Worm (Caenorhabditis elegans): ENCODE measurements around the gene Y37D8A.29.

The Y37D8A.29 gene

DNA sequence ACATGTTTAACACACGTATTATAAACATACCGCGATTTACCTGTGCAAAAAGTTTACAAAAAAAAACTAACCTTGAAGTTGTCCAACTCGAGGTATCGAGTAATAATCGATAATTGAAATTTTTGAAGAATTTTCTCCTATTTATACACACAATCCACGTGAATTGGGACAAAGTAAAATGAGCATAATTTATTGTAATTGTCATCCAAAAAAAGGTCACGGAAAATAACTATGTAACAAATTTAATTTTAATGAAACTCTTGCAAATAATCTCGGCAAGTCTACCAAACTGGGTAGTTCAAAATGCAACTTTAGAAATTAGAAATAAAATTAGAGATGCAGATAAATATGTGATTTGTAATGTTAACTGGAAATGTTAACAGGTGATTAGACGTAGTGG lies 36.1 kb downstream of the Y37D8A.29 start, which contains the start of gene Y37D8A.5:
Gene Y37D8A.5 (minus strand): TSS at position 101 of the 400 bp plus-strand sequence.
- TF ChIP-seq unc-62 (GFP tag; optimal IDR thresholded peaks at IDR 0.05 in 1 of 2) (no peak), unc-62 (tag; optimal IDR thresholded peaks at IDR 0.05) (no peak), nhr-10 (tag; optimal IDR thresholded peaks at IDR 0.05) (no peak), php-3 (GFP tag; IDR thresholded peaks at IDR 0.05) (no peak), hlh-11 (tag; optimal IDR thresholded peaks at IDR 0.05) (no peak), nhr-111 (GFP tag; optimal IDR thresholded peaks at IDR 0.05) (no peak), ama-1 (optimal IDR thresholded peaks at IDR 0.05) (no peak), lir-3 (tag; optimal IDR thresholded peaks at IDR 0.05) (no peak), vab-7 (GFP tag; IDR thresholded peaks at IDR 0.05) (no peak), nhr-77 (tag; optimal IDR thresholded peaks at IDR 0.05) (no peak), zfp-2 (tag; optimal IDR thresholded peaks at IDR 0.05) (no peak), nhr-237 (tag; optimal IDR thresholded peaks at IDR 0.05) (no peak), lin-38 (GFP tag; IDR thresholded peaks at IDR 0.05) (no peak), aly-2 (tag; optimal IDR thresholded peaks at IDR 0.05) (no peak), F10B5.3 (tag; optimal IDR thresholded peaks at IDR 0.05) (no peak), mep-1 (tag; optimal IDR thresholded peaks at IDR 0.05) (no peak), lin-1 (GFP tag; IDR thresholded peaks at IDR 0.05) (no peak), zip-2 (tag; optimal IDR thresholded peaks at IDR 0.05) (no peak)

- TF ChIP-seq nhr-28 (tag; optimal IDR thresholded peaks at IDR 0.05): peak; percentile 34
- TF ChIP-seq Y5F2A.4 (GFP tag; optimal IDR thresholded peaks at IDR 0.05): no peak
Measured at ce11 chrIII:12851034-12851433, 40.4 kb downstream of the Y37D8A.29 start.

DNA sequence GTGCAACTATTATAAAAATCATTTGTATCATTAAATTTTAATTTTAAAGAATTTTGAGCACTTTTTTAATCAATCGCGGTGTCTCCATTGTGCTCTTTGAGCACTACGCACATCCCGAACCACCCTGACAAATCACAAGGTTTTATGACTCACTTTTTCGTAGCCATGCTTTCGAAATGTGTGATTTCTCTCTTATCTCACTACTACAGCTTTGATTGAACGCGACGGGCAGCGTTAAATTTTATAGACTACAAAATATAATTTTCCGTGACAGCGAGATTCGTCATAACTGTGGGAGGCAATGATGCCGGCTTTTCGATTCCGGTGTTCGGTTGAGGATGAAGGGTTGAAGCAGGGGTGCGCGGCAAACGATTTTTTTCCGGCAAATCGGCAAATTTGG lies 41.8 kb downstream of the Y37D8A.29 start:
- TF ChIP-seq dpl-1 (GFP tag; optimal IDR thresholded peaks at IDR 0.05): no peak
- TF ChIP-seq gei-8 (GFP tag; optimal IDR thresholded peaks at IDR 0.05): no peak
- no peak for TF ChIP-seq mdl-1 (tag; optimal IDR thresholded peaks at IDR 0.05)
- peak; percentile 47 for TF ChIP-seq hlh-30 (tag; optimal IDR thresholded peaks at IDR 0.05; ENCODE audit: insufficient read depth)
- TF ChIP-seq nhr-111 (GFP tag; optimal IDR thresholded peaks at IDR 0.05): no peak
- TF ChIP-seq ceh-62 (tag; optimal IDR thresholded peaks at IDR 0.05): no peak
- no peak for TF ChIP-seq arid-1 (GFP tag; conservative IDR thresholded peaks at IDR 0.05)
- no peak for TF ChIP-seq nhr-48 (tag; optimal IDR thresholded peaks at IDR 0.05)
- TF ChIP-seq pha-4 (GFP tag; IDR thresholded peaks at IDR 0.05): no peak
- TF ChIP-seq pha-4 (tag; optimal IDR thresholded peaks at IDR 0.05): no peak
- TF ChIP-seq T26A8.4 (GFP tag; IDR thresholded peaks at IDR 0.05): no peak
- TF ChIP-seq madf-9 (GFP tag; conservative IDR thresholded peaks at IDR 0.05): no peak
- TF ChIP-seq Y105C5A.15 (GFP tag; IDR thresholded peaks at IDR 0.05): no peak
- TF ChIP-seq unc-62 (GFP tag; optimal IDR thresholded peaks at IDR 0.05 in 1 of 2): no peak
- no peak for TF ChIP-seq unc-62 (tag; optimal IDR thresholded peaks at IDR 0.05)
- TF ChIP-seq dve-1 (tag; optimal IDR thresholded peaks at IDR 0.05; ENCODE audit: insufficient read depth): peak; percentile 68
- no peak for TF ChIP-seq F44E2.7 (GFP tag; IDR thresholded peaks at IDR 0.05)
- no peak for TF ChIP-seq zip-11 (GFP tag; IDR thresholded peaks at IDR 0.05)
- TF ChIP-seq tra-1 (GFP tag; IDR thresholded peaks at IDR 0.05): 0 out of 2 replicates have a peak, but pooled peaks have one; percentile 18
- TF ChIP-seq F49E8.2 (tag; optimal IDR thresholded peaks at IDR 0.05; ENCODE audit: borderline replicate concordance): no peak
- TF ChIP-seq daf-19 (GFP tag; conservative IDR thresholded peaks at IDR 0.05): no peak
- TF ChIP-seq nhr-77 (tag; optimal IDR thresholded peaks at IDR 0.05): no peak
- TF ChIP-seq lin-39 (tag; optimal IDR thresholded peaks at IDR 0.05): no peak
- no peak for TF ChIP-seq Y48G9A.11 (GFP tag; IDR thresholded peaks at IDR 0.05)
- TF ChIP-seq madf-5 (GFP tag; IDR thresholded peaks at IDR 0.05): no peak
- no peak for TF ChIP-seq lim-7 (GFP tag; IDR thresholded peaks at IDR 0.05)
- TF ChIP-seq spr-3 (GFP tag; optimal IDR thresholded peaks at IDR 0.05): no peak
- TF ChIP-seq nhr-10 (tag; optimal IDR thresholded peaks at IDR 0.05): no peak
- TF ChIP-seq mxl-2 (GFP tag; conservative IDR thresholded peaks at IDR 0.05): no peak
- TF ChIP-seq egl-27 (tag; optimal IDR thresholded peaks at IDR 0.05): no peak
- no peak for TF ChIP-seq mep-1 (tag; optimal IDR thresholded peaks at IDR 0.05)
- TF ChIP-seq snpc-4 (tag; optimal IDR thresholded peaks at IDR 0.05): no peak
- no peak for TF ChIP-seq saeg-2 (GFP tag; IDR thresholded peaks at IDR 0.05)
- no peak for TF ChIP-seq lin-29 (GFP tag; IDR thresholded peaks at IDR 0.05)
- no peak for TF ChIP-seq duxl-1 (tag; optimal IDR thresholded peaks at IDR 0.05; ENCODE audit: poor library complexity)
